Fruit fly (Drosophila melanogaster) whole organism, embryonic: ENCODE measurements around the gene CG8319.

Experiments used
- Adf1 ChIP-seq: fragments of 200-800 bp; sonication (Bioruptor generic); IDR thresholded peaks from 2 replicates; pipeline ENCODE4 v1.3.6; 2022; ENCODE audit warnings: missing biosample characterization, missing genetic modification characterization
- Atf3 ChIP-seq: fragments of 200-800 bp; sonication (Bioruptor generic); optimal IDR thresholded peaks from 3 replicates; lab custom pipeline; 2016; ENCODE audit warnings: missing biosample characterization, missing genetic modification characterization
- Blimp-1 ChIP-seq: fragments of 200-800 bp; sonication (Bioruptor generic); optimal IDR thresholded peaks from 3 replicates; lab custom pipeline; 2018; ENCODE audit warnings: missing biosample characterization, missing genetic modification characterization, mild to moderate bottlenecking, moderate library complexity, missing genetic modification reagents
- CG11504 ChIP-seq: fragments of 200-800 bp; sonication (Bioruptor generic); optimal IDR thresholded peaks from 3 replicates; lab custom pipeline; 2019; ENCODE audit warnings: missing biosample characterization, mild to moderate bottlenecking, missing genetic modification characterization, moderate library complexity
- CG12219 ChIP-seq: fragments of 200-800 bp; sonication (Bioruptor generic); optimal IDR thresholded peaks from 3 replicates; lab custom pipeline; 2018; ENCODE audit warnings: missing biosample characterization, mild to moderate bottlenecking, missing genetic modification characterization
- CG12299 ChIP-seq: fragments of 200-800 bp; sonication (Bioruptor generic); optimal IDR thresholded peaks from 2 replicates; lab custom pipeline; 2018; ENCODE audit warnings: missing biosample characterization, mild to moderate bottlenecking, missing genetic modification characterization
- CG15514 ChIP-seq: fragments of 200-800 bp; sonication (Bioruptor generic); optimal IDR thresholded peaks from 3 replicates; lab custom pipeline; 2017; ENCODE audit warnings: missing biosample characterization, missing genetic modification characterization, mild to moderate bottlenecking, moderate library complexity, missing genetic modification reagents
- CG16863 ChIP-seq: fragments of 200-800 bp; sonication (Bioruptor generic); optimal IDR thresholded peaks from 3 replicates; lab custom pipeline; 2016; ENCODE audit warnings: missing biosample characterization, missing genetic modification characterization
- CG2116 ChIP-seq: fragments of 200-800 bp; sonication (Bioruptor generic); optimal IDR thresholded peaks from 3 replicates; lab custom pipeline; 2018; ENCODE audit warnings: missing biosample characterization, mild to moderate bottlenecking, missing genetic modification characterization
- CG31224 ChIP-seq: fragments of 200-800 bp; sonication (Bioruptor generic); IDR thresholded peaks from 2 replicates; pipeline ENCODE4 v1.3.6; 2022; ENCODE audit warnings: missing biosample characterization, missing genetic modification characterization
- CG32767 ChIP-seq: fragments of 200-800 bp; sonication (Bioruptor generic); IDR thresholded peaks from 2 replicates; pipeline ENCODE4 v1.3.6; 2022; ENCODE audit warnings: missing biosample characterization, missing genetic modification characterization
- CG33213 ChIP-seq: fragments of 200-800 bp; sonication (Bioruptor generic); optimal IDR thresholded peaks from 3 replicates; lab custom pipeline; 2016; ENCODE audit warnings: missing biosample characterization, missing genetic modification characterization
- CG3726 ChIP-seq: fragments of 200-800 bp; sonication (Bioruptor generic); IDR thresholded peaks from 3 replicates; pipeline ENCODE4, ENCODE4 v1.3.6; 2022; ENCODE audit warnings: missing biosample characterization, missing genetic modification characterization
- CG3995 ChIP-seq: fragments of 200-800 bp; sonication (Bioruptor generic); optimal IDR thresholded peaks from 3 replicates; lab custom pipeline; 2016; ENCODE audit warnings: missing biosample characterization, missing genetic modification characterization
- CG4424 ChIP-seq: fragments of 200-800 bp; sonication (Bioruptor generic); optimal IDR thresholded peaks from 3 replicates; lab custom pipeline; 2016; ENCODE audit warnings: missing biosample characterization, missing genetic modification characterization
- CG7357 ChIP-seq: fragments of 200-800 bp; sonication (Bioruptor generic); IDR thresholded peaks from 3 replicates; pipeline ENCODE4 v1.3.6; 2022; ENCODE audit warnings: missing biosample characterization, missing genetic modification characterization
- CG7928 ChIP-seq: fragments of 200-800 bp; sonication (Bioruptor generic); optimal IDR thresholded peaks from 2 replicates; lab custom pipeline; 2017; ENCODE audit warnings: missing biosample characterization, mild to moderate bottlenecking, missing genetic modification characterization
- CG8388 ChIP-seq: fragments of 200-800 bp; sonication (Bioruptor generic); optimal IDR thresholded peaks from 2 replicates; lab custom pipeline; 2019; ENCODE audit warnings: missing biosample characterization, mild to moderate bottlenecking, missing genetic modification characterization, moderate library complexity
- CG9437 ChIP-seq: fragments of 200-800 bp; sonication (Bioruptor generic); optimal IDR thresholded peaks from 2 replicates; lab custom pipeline; 2018; ENCODE audit warnings: missing biosample characterization, mild to moderate bottlenecking, missing genetic modification characterization
- Chrac-16 ChIP-seq: fragments of 200-800 bp; sonication (Bioruptor generic); optimal IDR thresholded peaks from 3 replicates; lab custom pipeline; 2016; ENCODE audit warnings: missing biosample characterization, missing genetic modification characterization
- CrebB ChIP-seq: fragments of 200-800 bp; sonication (Bioruptor generic); optimal IDR thresholded peaks from 3 replicates; lab custom pipeline; 2018; ENCODE audit warnings: missing biosample characterization, mild to moderate bottlenecking, missing genetic modification characterization
- Dip2 ChIP-seq: fragments of 200-800 bp; sonication (Bioruptor generic); IDR thresholded peaks from 2 replicates; pipeline ENCODE4 v1.3.6; 2022; ENCODE audit warnings: missing biosample characterization, missing genetic modification characterization
- Doc2 ChIP-seq: fragments of 200-800 bp; sonication (Bioruptor generic); IDR thresholded peaks from 2 replicates; pipeline ENCODE4 v1.3.6; 2022; ENCODE audit warnings: missing biosample characterization, missing genetic modification characterization
- Doc3 ChIP-seq: fragments of 200-800 bp; sonication (Bioruptor generic); IDR thresholded peaks from 3 replicates; pipeline ENCODE4 v1.3.6; 2022; ENCODE audit warnings: missing biosample characterization, missing genetic modification characterization; ENCODE audit not compliant: partially characterized antibody
- Elba2 ChIP-seq: fragments of 200-800 bp; sonication (Bioruptor generic); optimal IDR thresholded peaks from 3 replicates; lab custom pipeline; 2016; ENCODE audit warnings: missing biosample characterization, missing genetic modification characterization
- Max ChIP-seq: fragments of 200-800 bp; sonication (Bioruptor generic); optimal IDR thresholded peaks from 2 replicates; lab custom pipeline; 2016; ENCODE audit warnings: missing biosample characterization, mild to moderate bottlenecking, missing genetic modification characterization
- Mrtf ChIP-seq: fragments of 200-800 bp; sonication (Bioruptor generic); IDR thresholded peaks from 3 replicates; pipeline ENCODE4 v1.3.6; 2022; ENCODE audit warnings: missing biosample characterization, missing genetic modification characterization
- Pdp1 ChIP-seq, 2 experiments: fragments of 200-800 bp; sonication (Bioruptor generic); optimal IDR thresholded peaks; 3 replicates each; lab custom pipeline; 2016; ENCODE audit warnings: missing biosample characterization in 2 of 2, missing genetic modification characterization in 2 of 2, mild to moderate bottlenecking in 1 of 2, moderate library complexity in 1 of 2
- Rfx ChIP-seq: fragments of 200-800 bp; sonication (Bioruptor generic); IDR thresholded peaks from 2 replicates; pipeline ENCODE4 v1.3.6; 2022; ENCODE audit warnings: missing biosample characterization, missing genetic modification characterization
- Rx ChIP-seq: fragments of 200-800 bp; sonication (Bioruptor generic); IDR thresholded peaks from 2 replicates; pipeline ENCODE4 v1.3.6; 2022; ENCODE audit warnings: missing biosample characterization, missing genetic modification characterization
- Side ChIP-seq: fragments of 200-800 bp; sonication (Bioruptor generic); optimal IDR thresholded peaks from 2 replicates; lab custom pipeline; 2016; ENCODE audit warnings: missing biosample characterization, missing genetic modification characterization
- ap ChIP-seq: fragments of 200-800 bp; sonication (Bioruptor generic); IDR thresholded peaks from 2 replicates; pipeline ENCODE4 v1.3.6; 2022; ENCODE audit warnings: missing biosample characterization, missing genetic modification characterization
- ase ChIP-seq: fragments of 200-800 bp; sonication (Bioruptor generic); IDR thresholded peaks from 3 replicates; pipeline ENCODE4 v1.3.6; 2022; ENCODE audit warnings: missing biosample characterization, missing genetic modification characterization
- cato ChIP-seq: fragments of 200-800 bp; sonication (Bioruptor generic); optimal IDR thresholded peaks from 2 replicates; lab custom pipeline; 2016; ENCODE audit warnings: missing biosample characterization, missing genetic modification characterization, borderline replicate concordance
- chif ChIP-seq, 2 experiments: fragments of 200-800 bp; sonication (Bioruptor generic); optimal IDR thresholded peaks; 3 replicates each; lab custom pipeline; 2016; ENCODE audit warnings: missing biosample characterization in 2 of 2, missing genetic modification characterization in 2 of 2
- chm ChIP-seq: fragments of 200-800 bp; sonication (Bioruptor generic); IDR thresholded peaks from 2 replicates; pipeline ENCODE4 v1.3.6; 2022; ENCODE audit warnings: missing biosample characterization, missing genetic modification characterization
- croc ChIP-seq: fragments of 200-800 bp; sonication (Bioruptor generic); conservative IDR thresholded peaks from 3 replicates; pipeline ENCODE4 v1.3.6; 2022; ENCODE audit warnings: missing biosample characterization, missing genetic modification characterization
- gfzf ChIP-seq: fragments of 200-800 bp; sonication (Bioruptor generic); optimal IDR thresholded peaks from 2 replicates; lab custom pipeline; 2016; ENCODE audit warnings: missing biosample characterization, mild to moderate bottlenecking, missing genetic modification characterization, moderate library complexity
- h ChIP-seq: fragments of >200 bp; optimal IDR thresholded peaks from 2 replicates; lab custom pipeline; 2017
- ind ChIP-seq: fragments of 200-800 bp; sonication (Bioruptor generic); optimal IDR thresholded peaks from 3 replicates; lab custom pipeline; 2016; ENCODE audit warnings: missing biosample characterization, missing genetic modification characterization
- insv ChIP-seq, 2 experiments: fragments of 200-800 bp; sonication (Bioruptor generic); optimal IDR thresholded peaks; 3 replicates each; lab custom pipeline; 2016 to 2018; ENCODE audit warnings: missing biosample characterization in 2 of 2, missing genetic modification characterization in 2 of 2
- jigr1 ChIP-seq: fragments of 200-800 bp; sonication (Bioruptor generic); IDR thresholded peaks from 3 replicates; pipeline ENCODE4 v1.3.6; 2022; ENCODE audit warnings: missing biosample characterization, missing genetic modification characterization
- luna ChIP-seq: fragments of 200-800 bp; sonication (Bioruptor generic); optimal IDR thresholded peaks from 2 replicates; lab custom pipeline; 2016; ENCODE audit warnings: missing biosample characterization, missing genetic modification characterization
- pb ChIP-seq: fragments of 200-800 bp; sonication (Bioruptor generic); optimal IDR thresholded peaks from 3 replicates; lab custom pipeline; 2016; ENCODE audit warnings: missing biosample characterization, missing genetic modification characterization
- ranshi ChIP-seq: fragments of 200-800 bp; sonication (Bioruptor generic); IDR thresholded peaks from 2 replicates; pipeline ENCODE4 v1.3.6; 2022; ENCODE audit warnings: missing biosample characterization, missing genetic modification characterization
- salm ChIP-seq: fragments of 200-800 bp; sonication (Bioruptor generic); optimal IDR thresholded peaks from 2 replicates; lab custom pipeline; 2018; ENCODE audit warnings: missing biosample characterization, mild to moderate bottlenecking, missing genetic modification characterization
- seq ChIP-seq: fragments of 200-800 bp; sonication (Bioruptor generic); IDR thresholded peaks from 2 replicates; pipeline ENCODE4 v1.3.6; 2022; ENCODE audit warnings: missing biosample characterization, missing genetic modification characterization
- sima ChIP-seq: fragments of 200-800 bp; sonication (Bioruptor generic); optimal IDR thresholded peaks from 2 replicates; lab custom pipeline; 2016; ENCODE audit warnings: missing biosample characterization, missing genetic modification characterization
- sna ChIP-seq: fragments of 200-800 bp; sonication (Bioruptor generic); IDR thresholded peaks from 2 replicates; pipeline ENCODE4 v1.3.6; 2022; ENCODE audit warnings: missing biosample characterization, missing genetic modification characterization; ENCODE audit not compliant: partially characterized antibody
- tap ChIP-seq: fragments of 200-800 bp; optimal IDR thresholded peaks from 3 replicates; lab custom pipeline; 2019; ENCODE audit warnings: missing biosample characterization, mild to moderate bottlenecking, missing genetic modification characterization, moderate library complexity
- toy ChIP-seq: fragments of 200-800 bp; sonication (Bioruptor generic); IDR thresholded peaks from 2 replicates; pipeline ENCODE4 v1.3.6; 2022; ENCODE audit warnings: missing biosample characterization, missing genetic modification characterization
- twi ChIP-seq: fragments of 200-800 bp; optimal IDR thresholded peaks from 2 replicates; lab custom pipeline; 2019; ENCODE audit warnings: missing biosample characterization, mild to moderate bottlenecking, missing genetic modification characterization, moderate library complexity

Gene CG8319

dm6 chr3R:9590952-9591532 is 36.1 kb upstream of the CG8319 start, which contains the start of the genes bocks and CG8312 (continued):
- no peak for TF ChIP-seq ap
- TF ChIP-seq ase (GFP tag; lab: Robert Waterston, UW) = no peak
- peak; percentile 28 to 55 for TF ChIP-seq chif (GFP tag; optimal IDR thresholded peaks at IDR 0.05; lab: Kevin White, UChicago)
- peak; percentile 60 for TF ChIP-seq CrebB (tag; lab: Kevin White, UChicago)
- TF ChIP-seq CG16863 (GFP tag; lab: Kevin White, UChicago) = no peak
- TF ChIP-seq CG12219 (GFP tag; lab: Kevin White, UChicago) = no peak
- TF ChIP-seq ranshi (GFP tag; lab: Robert Waterston, UW) = no peak
- no peak for TF ChIP-seq Rx (GFP tag; lab: Robert Waterston, UW)
- TF ChIP-seq CG12299 (tag; lab: Kevin White, UChicago) = peak; percentile 21
- peak; percentile 48 for TF ChIP-seq twi
- TF ChIP-seq jigr1 (GFP tag; lab: Robert Waterston, UW) = no peak
- TF ChIP-seq chm (GFP tag; lab: Robert Waterston, UW) = no peak
- no peak for TF ChIP-seq h (lab: Kevin White, UChicago)
- TF ChIP-seq sima (GFP tag; lab: Kevin White, UChicago) = no peak
- peak; percentile 95 for TF ChIP-seq gfzf (GFP tag; lab: Kevin White, UChicago)
- peak; percentile 1 for TF ChIP-seq CG8388 (GFP tag; lab: Kevin White, UChicago)
- peak; percentile 80 for TF ChIP-seq CG15514
- TF ChIP-seq Mrtf (GFP tag; lab: Robert Waterston, UW) = no peak
- peak; percentile 92 for TF ChIP-seq CG2116 (GFP tag; lab: Kevin White, UChicago)
- TF ChIP-seq seq (GFP tag; lab: Robert Waterston, UW) = no peak
- TF ChIP-seq tap (tag; lab: Kevin White, UChicago) = no peak
- peak; percentile 80 for TF ChIP-seq CG33213
- TF ChIP-seq CG3995 (GFP tag; lab: Kevin White, UChicago) = peak; percentile 88
- TF ChIP-seq salm (tag; lab: Kevin White, UChicago) = no peak
- TF ChIP-seq CG7928 (GFP tag; lab: Kevin White, UChicago) = no peak
- no peak for TF ChIP-seq cato (GFP tag; lab: Kevin White, UChicago)
- no peak for TF ChIP-seq Elba2 (GFP tag; lab: Kevin White, UChicago)
- TF ChIP-seq CG32767 (GFP tag; lab: Robert Waterston, UW) = no peak
- no peak for TF ChIP-seq CG9437 (GFP tag; lab: Kevin White, UChicago)
- no peak for TF ChIP-seq CG31224 (GFP tag; lab: Robert Waterston, UW)
- peak; percentile 50 for TF ChIP-seq CG4424 (GFP tag; lab: Kevin White, UChicago)
- TF ChIP-seq ind (GFP tag; lab: Kevin White, UChicago) = peak; percentile 26
- no peak for TF ChIP-seq toy (GFP tag; lab: Robert Waterston, UW)
- TF ChIP-seq Doc2 = no peak
- no peak for TF ChIP-seq sna
- peak; percentile 3 for TF ChIP-seq Chrac-16 (GFP tag; lab: Kevin White, UChicago)
- peak; percentile 41 to 77 for TF ChIP-seq Pdp1 (GFP tag; optimal IDR thresholded peaks at IDR 0.05; lab: Kevin White, UChicago)
- no peak for TF ChIP-seq Dip2 (GFP tag; lab: Robert Waterston, UW)
- TF ChIP-seq luna (GFP tag; lab: Kevin White, UChicago) = no peak
- no peak for TF ChIP-seq croc (GFP tag; lab: Robert Waterston, UW)
- TF ChIP-seq CG3726 (GFP tag; lab: Robert Waterston, UW) = no peak
- no peak for TF ChIP-seq CG11504 (tag; lab: Kevin White, UChicago)
- TF ChIP-seq Blimp-1 (GFP tag; lab: Kevin White, UChicago) = peak; percentile 22
- TF ChIP-seq insv (GFP tag; optimal IDR thresholded peaks at IDR 0.05; lab: Kevin White, UChicago) = peak in 1 of 2 experiments; percentile 54
- TF ChIP-seq CG7357 (GFP tag; lab: Robert Waterston, UW) = no peak
- no peak for TF ChIP-seq Doc3
- TF ChIP-seq Adf1 = no peak
- no peak for TF ChIP-seq Rfx
- peak; percentile 20 for TF ChIP-seq Side (GFP tag; lab: Kevin White, UChicago)
- peak; percentile 85 for TF ChIP-seq Atf3 (GFP tag; lab: Kevin White, UChicago)
- peak; percentile 76 for TF ChIP-seq Max
- no peak for TF ChIP-seq pb (GFP tag; lab: Kevin White, UChicago)
